Fruit fly (Drosophila melanogaster) whole organism, embryonic: ENCODE results near the gene CstF50.

ENCODE experiments used
- CG1024 ChIP-seq: fragments of 200-800 bp; sonication (Bioruptor generic); IDR thresholded peaks from 2 replicates; pipeline ENCODE4 v1.3.6; 2022; ENCODE audit warnings: missing biosample characterization, missing genetic modification characterization
- CG11504 ChIP-seq: fragments of 200-800 bp; sonication (Bioruptor generic); optimal IDR thresholded peaks from 3 replicates; lab custom pipeline; 2019; ENCODE audit warnings: missing biosample characterization, mild to moderate bottlenecking, missing genetic modification characterization, moderate library complexity
- CG12659 ChIP-seq: fragments of 200-800 bp; sonication (Bioruptor generic); optimal IDR thresholded peaks from 3 replicates; lab custom pipeline; 2017; ENCODE audit warnings: mild to moderate bottlenecking, missing biosample characterization, missing genetic modification reagents, missing genetic modification characterization
- CG12744 ChIP-seq: fragments of 200-800 bp; sonication (Bioruptor generic); optimal IDR thresholded peaks from 2 replicates; lab custom pipeline; 2016; ENCODE audit warnings: missing biosample characterization, missing genetic modification characterization
- CG12769 ChIP-seq: fragments of 200-800 bp; sonication (Bioruptor generic); optimal IDR thresholded peaks from 2 replicates; lab custom pipeline; 2019; ENCODE audit warnings: missing biosample characterization, mild to moderate bottlenecking, missing genetic modification characterization, moderate library complexity
- CG14014 ChIP-seq: fragments of 200-800 bp; sonication (Bioruptor generic); IDR thresholded peaks from 2 replicates; pipeline ENCODE4 v1.3.6; 2022; ENCODE audit warnings: missing biosample characterization, missing genetic modification characterization
- CG14860 ChIP-seq: fragments of 200-800 bp; sonication (Bioruptor generic); IDR thresholded peaks from 3 replicates; pipeline ENCODE4 v1.3.6; 2022; ENCODE audit warnings: missing biosample characterization, missing genetic modification characterization; ENCODE audit not compliant: partially characterized antibody
- CG15269 ChIP-seq: fragments of 200-800 bp; sonication (Bioruptor generic); optimal IDR thresholded peaks from 2 replicates; lab custom pipeline; 2018; ENCODE audit warnings: missing biosample characterization, mild to moderate bottlenecking, missing genetic modification characterization, moderate library complexity
- CG1529 ChIP-seq: fragments of 200-800 bp; sonication (Bioruptor generic); optimal IDR thresholded peaks from 3 replicates; lab custom pipeline; 2018; ENCODE audit warnings: missing biosample characterization, missing genetic modification characterization
- CG16863 ChIP-seq: fragments of 200-800 bp; sonication (Bioruptor generic); optimal IDR thresholded peaks from 3 replicates; lab custom pipeline; 2016; ENCODE audit warnings: missing biosample characterization, missing genetic modification characterization
- CG17328 ChIP-seq: fragments of 200-800 bp; sonication (Bioruptor generic); IDR thresholded peaks from 2 replicates; pipeline ENCODE4 v1.3.6; 2022; ENCODE audit warnings: missing biosample characterization, missing genetic modification characterization
- CG17612 ChIP-seq: fragments of 200-800 bp; sonication (Bioruptor generic); IDR thresholded peaks from 2 replicates; pipeline ENCODE4 v1.3.6; 2022; ENCODE audit warnings: missing biosample characterization, missing genetic modification characterization
- CG30403 ChIP-seq: fragments of 200-800 bp; sonication (Bioruptor generic); optimal IDR thresholded peaks from 3 replicates; lab custom pipeline; 2016; ENCODE audit warnings: missing biosample characterization, missing genetic modification characterization
- CG3726 ChIP-seq: fragments of 200-800 bp; sonication (Bioruptor generic); IDR thresholded peaks from 3 replicates; pipeline ENCODE4, ENCODE4 v1.3.6; 2022; ENCODE audit warnings: missing biosample characterization, missing genetic modification characterization
- CG5953 ChIP-seq: fragments of 200-800 bp; sonication (Bioruptor generic); IDR thresholded peaks from 2 replicates; pipeline ENCODE4 v1.3.6; 2022; ENCODE audit warnings: missing biosample characterization, missing genetic modification characterization
- CG6175 ChIP-seq: fragments of 200-800 bp; sonication (Bioruptor generic); IDR thresholded peaks from 3 replicates; pipeline ENCODE4 v1.3.6; 2022; ENCODE audit warnings: missing biosample characterization, missing genetic modification characterization
- CG7928 ChIP-seq: fragments of 200-800 bp; sonication (Bioruptor generic); optimal IDR thresholded peaks from 2 replicates; lab custom pipeline; 2017; ENCODE audit warnings: missing biosample characterization, mild to moderate bottlenecking, missing genetic modification characterization
- CG8089 ChIP-seq: fragments of 200-800 bp; sonication (Bioruptor generic); optimal IDR thresholded peaks from 3 replicates; lab custom pipeline; 2016; ENCODE audit warnings: missing biosample characterization, missing genetic modification characterization
- CG9727 ChIP-seq: fragments of 200-800 bp; sonication (Bioruptor generic); optimal IDR thresholded peaks from 3 replicates; lab custom pipeline; 2017; ENCODE audit warnings: missing biosample characterization, mild to moderate bottlenecking, missing genetic modification characterization
- CG9817 ChIP-seq: fragments of 200-800 bp; sonication (Bioruptor generic); optimal IDR thresholded peaks from 2 replicates; lab custom pipeline; 2018; ENCODE audit warnings: missing biosample characterization, mild to moderate bottlenecking, missing genetic modification characterization, moderate library complexity
- Camta ChIP-seq: fragments of 200-800 bp; sonication (Bioruptor generic); optimal IDR thresholded peaks from 2 replicates; lab custom pipeline; 2016; ENCODE audit warnings: missing biosample characterization, missing genetic modification characterization
- Dfd ChIP-seq, 2 experiments: fragments of >200 bp; optimal IDR thresholded peaks; 2 replicates each; lab custom pipeline; 2017; ENCODE audit warnings: missing biosample characterization in 2 of 2, missing genetic modification characterization in 2 of 2
- Eip74EF ChIP-seq, 2 experiments: fragments of 200-800 bp in 1 of 2; fragments of >200 bp in 1 of 2; sonication (Bioruptor generic) in 1 of 2; optimal IDR thresholded peaks; 2 replicates each; lab custom pipeline; 2017 to 2019; ENCODE audit warnings: missing biosample characterization in 2 of 2, missing genetic modification characterization in 2 of 2, mild to moderate bottlenecking in 1 of 2, moderate library complexity in 1 of 2
- HLH54F ChIP-seq: fragments of 200-800 bp; sonication (Bioruptor generic); optimal IDR thresholded peaks from 3 replicates; lab custom pipeline; 2016; ENCODE audit warnings: missing biosample characterization, missing genetic modification characterization
- Hmr ChIP-seq: fragments of 200-800 bp; sonication (Bioruptor generic); optimal IDR thresholded peaks from 3 replicates; lab custom pipeline; 2017; ENCODE audit warnings: mild to moderate bottlenecking, missing biosample characterization, missing genetic modification reagents, missing genetic modification characterization
- MESR4 ChIP-seq: fragments of 200-800 bp; sonication (Bioruptor generic); optimal IDR thresholded peaks from 2 replicates; lab custom pipeline; 2018; ENCODE audit warnings: missing biosample characterization, mild to moderate bottlenecking, missing genetic modification characterization, moderate library complexity
- Rx ChIP-seq: fragments of 200-800 bp; sonication (Bioruptor generic); IDR thresholded peaks from 2 replicates; pipeline ENCODE4 v1.3.6; 2022; ENCODE audit warnings: missing biosample characterization, missing genetic modification characterization
- Sin3A ChIP-seq: fragments of >200 bp; optimal IDR thresholded peaks from 2 replicates; lab custom pipeline; 2018
- Sox100B ChIP-seq: fragments of 200-800 bp; sonication (Bioruptor generic); optimal IDR thresholded peaks from 3 replicates; lab custom pipeline; 2018; ENCODE audit warnings: missing biosample characterization, mild to moderate bottlenecking, missing genetic modification characterization
- ac ChIP-seq: fragments of 200-800 bp; sonication (Bioruptor generic); optimal IDR thresholded peaks from 3 replicates; lab custom pipeline; 2017; ENCODE audit warnings: missing biosample characterization, mild to moderate bottlenecking, missing genetic modification characterization
- ash1 ChIP-seq: fragments of 200-800 bp; sonication (Bioruptor generic); optimal IDR thresholded peaks from 2 replicates; lab custom pipeline; 2018; ENCODE audit warnings: missing biosample characterization, mild to moderate bottlenecking, missing genetic modification characterization
- ato ChIP-seq: fragments of 200-800 bp; sonication (Bioruptor generic); IDR thresholded peaks from 2 replicates; pipeline ENCODE4 v1.3.6; 2022; ENCODE audit warnings: missing biosample characterization, missing genetic modification characterization; ENCODE audit not compliant: partially characterized antibody
- bigmax ChIP-seq: fragments of 200-800 bp; sonication (Bioruptor generic); optimal IDR thresholded peaks from 2 replicates; lab custom pipeline; 2018; ENCODE audit warnings: missing biosample characterization, mild to moderate bottlenecking, missing genetic modification characterization
- cato ChIP-seq: fragments of 200-800 bp; sonication (Bioruptor generic); optimal IDR thresholded peaks from 2 replicates; lab custom pipeline; 2016; ENCODE audit warnings: missing biosample characterization, missing genetic modification characterization, borderline replicate concordance
- gce ChIP-seq: fragments of 200-800 bp; sonication (Bioruptor generic); IDR thresholded peaks from 3 replicates; pipeline ENCODE4 v1.3.6; 2022; ENCODE audit warnings: missing biosample characterization, missing genetic modification characterization
- gfzf ChIP-seq: fragments of 200-800 bp; sonication (Bioruptor generic); optimal IDR thresholded peaks from 2 replicates; lab custom pipeline; 2016; ENCODE audit warnings: missing biosample characterization, mild to moderate bottlenecking, missing genetic modification characterization, moderate library complexity
- gsb-n ChIP-seq: fragments of 200-800 bp; sonication (Bioruptor generic); optimal IDR thresholded peaks from 3 replicates; lab custom pipeline; 2018; ENCODE audit warnings: missing biosample characterization, mild to moderate bottlenecking, missing genetic modification characterization
- knrl ChIP-seq: fragments of 200-800 bp; sonication (Bioruptor generic); IDR thresholded peaks from 3 replicates; pipeline ENCODE4 v1.3.6; 2022; ENCODE audit warnings: missing biosample characterization, missing genetic modification characterization; ENCODE audit not compliant: partially characterized antibody
- lov ChIP-seq, 2 experiments: fragments of 200-800 bp in 1 of 2; fragments of >200 bp in 1 of 2; sonication (Bioruptor generic) in 1 of 2; IDR thresholded peaks in 1 of 2; optimal IDR thresholded peaks in 1 of 2; 2 replicates in 1 of 2; 3 replicates in 1 of 2; pipeline versions ENCODE4 v1.3.6 to Lab custom; 2017 to 2022; ENCODE audit warnings: missing biosample characterization in 1 of 2, missing genetic modification characterization in 1 of 2
- mam ChIP-seq: fragments of 200-800 bp; sonication (Bioruptor generic); optimal IDR thresholded peaks from 3 replicates; lab custom pipeline; 2016; ENCODE audit warnings: missing biosample characterization, missing genetic modification characterization
- nerfin-2 ChIP-seq: fragments of 200-800 bp; sonication (Bioruptor generic); IDR thresholded peaks from 2 replicates; pipeline ENCODE4 v1.3.6; 2022; ENCODE audit warnings: missing biosample characterization, missing genetic modification characterization; ENCODE audit not compliant: partially characterized antibody
- nom ChIP-seq: fragments of 200-800 bp; sonication (Bioruptor generic); optimal IDR thresholded peaks from 2 replicates; lab custom pipeline; 2017; ENCODE audit warnings: missing biosample characterization, missing genetic modification characterization, mild to moderate bottlenecking, moderate library complexity, missing genetic modification reagents
- onecut ChIP-seq: fragments of 200-800 bp; sonication (Bioruptor generic); IDR thresholded peaks from 2 replicates; pipeline ENCODE4 v1.3.6; 2022; ENCODE audit warnings: missing biosample characterization, missing genetic modification characterization
- pfk ChIP-seq: fragments of 200-800 bp; sonication (Bioruptor generic); optimal IDR thresholded peaks from 2 replicates; lab custom pipeline; 2018; ENCODE audit warnings: missing biosample characterization, mild to moderate bottlenecking, missing genetic modification characterization, moderate library complexity
- phol ChIP-seq: fragments of 200-800 bp; sonication (Bioruptor generic); optimal IDR thresholded peaks from 3 replicates; lab custom pipeline; 2018; ENCODE audit warnings: missing biosample characterization, mild to moderate bottlenecking, missing genetic modification characterization, moderate library complexity
- pros ChIP-seq: fragments of 200-800 bp; sonication (Bioruptor generic); optimal IDR thresholded peaks from 3 replicates; lab custom pipeline; 2019; ENCODE audit warnings: missing biosample characterization, mild to moderate bottlenecking, missing genetic modification characterization, moderate library complexity
- sc ChIP-seq, 3 experiments: fragments of >200 bp in 2 of 3; fragments of 200-800 bp in 1 of 3; sonication (Bioruptor generic) in 1 of 3; optimal IDR thresholded peaks; 2 replicates in 2 of 3; 3 replicates in 1 of 3; lab custom pipeline; 2017; ENCODE audit warnings: mild to moderate bottlenecking in 1 of 3, missing biosample characterization in 1 of 3, missing genetic modification characterization in 1 of 3, missing genetic modification reagents in 1 of 3
- vnd ChIP-seq: fragments of 200-800 bp; sonication (Bioruptor generic); IDR thresholded peaks from 3 replicates; pipeline ENCODE4 v1.3.6; 2022; ENCODE audit warnings: missing biosample characterization, missing genetic modification characterization; ENCODE audit not compliant: partially characterized antibody

CstF50 gene

DNA sequence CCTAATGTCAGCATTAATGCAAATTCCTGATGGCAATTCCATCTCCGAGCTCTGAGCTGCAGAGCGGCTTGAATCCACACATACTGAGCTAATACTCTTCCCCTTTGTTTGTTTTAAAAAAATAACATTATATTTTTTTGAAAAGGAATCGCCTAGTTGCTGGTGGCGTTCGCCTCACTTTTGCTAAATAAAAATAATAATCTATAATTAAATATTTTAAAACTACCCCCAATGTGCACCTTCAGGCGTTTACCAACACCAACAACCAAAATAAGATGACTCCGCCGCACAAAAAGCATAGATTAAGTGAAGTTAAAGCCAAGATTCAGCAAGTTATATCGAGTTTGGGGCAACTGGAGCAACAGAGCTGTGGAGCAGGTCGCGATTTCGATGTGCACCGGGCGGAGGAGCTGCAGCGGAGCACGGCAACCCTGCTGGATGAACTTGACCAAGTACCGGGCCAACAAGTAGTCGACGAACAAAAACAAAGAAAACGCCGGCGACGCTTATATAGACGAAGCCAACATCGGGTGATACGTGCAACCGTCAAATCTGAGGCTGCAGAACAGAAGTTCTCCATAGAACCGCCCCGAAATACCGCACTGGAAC lies 7.4 kb upstream of the CstF50 start, which contains the start of gene CG1896 (continued):
- no peak for TF ChIP-seq lov (optimal IDR thresholded peaks at IDR 0.05; lab: Kevin White, UChicago)
- no peak for TF ChIP-seq lov (GFP tag; IDR thresholded peaks at IDR 0.05; lab: Robert Waterston, UW)
- no peak for TF ChIP-seq ac (GFP tag; lab: Kevin White, UChicago)
- no peak for TF ChIP-seq Camta (GFP tag; lab: Kevin White, UChicago)
- TF ChIP-seq cato (GFP tag; lab: Kevin White, UChicago): no peak
- no peak for TF ChIP-seq CG17612 (GFP tag; lab: Robert Waterston, UW)
- no peak for TF ChIP-seq gsb-n (tag; lab: Kevin White, UChicago)
- TF ChIP-seq Sin3A (lab: Kevin White, UChicago): no peak
- TF ChIP-seq Hmr (GFP tag; lab: Kevin White, UChicago): peak; percentile 13
- TF ChIP-seq CG1024 (GFP tag; lab: Robert Waterston, UW): 0 out of 2 replicates have a peak, but pooled peaks have one; percentile 29
- no peak for TF ChIP-seq ash1 (GFP tag; lab: Kevin White, UChicago)
- no peak for TF ChIP-seq CG8089 (GFP tag; lab: Kevin White, UChicago)
- TF ChIP-seq CG14014 (GFP tag; lab: Robert Waterston, UW): 0 out of 2 replicates have a peak, but pooled peaks have one; percentile 13
- no peak for TF ChIP-seq CG7928 (GFP tag; lab: Kevin White, UChicago)
- TF ChIP-seq ato (GFP tag; lab: Robert Waterston, UW): no peak
- no peak for TF ChIP-seq CG1529 (GFP tag; lab: Kevin White, UChicago)
- TF ChIP-seq Dfd (GFP tag; optimal IDR thresholded peaks at IDR 0.05; lab: Kevin White, UChicago): no peak
- TF ChIP-seq CG12744 (GFP tag; lab: Kevin White, UChicago): no peak
- TF ChIP-seq Eip74EF (GFP tag; optimal IDR thresholded peaks at IDR 0.05; lab: Kevin White, UChicago): no peak
- 0 out of 2 replicates have a peak, but pooled peaks have one; percentile 16 for TF ChIP-seq onecut (GFP tag; lab: Robert Waterston, UW)
- TF ChIP-seq Sox100B (GFP tag; lab: Kevin White, UChicago): no peak
- TF ChIP-seq Rx: 0 out of 2 replicates have a peak, but pooled peaks have one; percentile 25
- TF ChIP-seq pfk (GFP tag; lab: Kevin White, UChicago): no peak
- TF ChIP-seq gfzf: no peak
- no peak for TF ChIP-seq nom (GFP tag; lab: Kevin White, UChicago)
- no peak for TF ChIP-seq nerfin-2 (GFP tag; lab: Robert Waterston, UW)
- peak; percentile 8 for TF ChIP-seq mam
- no peak for TF ChIP-seq CG9817 (tag; lab: Kevin White, UChicago)
- peak; percentile 53 for TF ChIP-seq phol (tag; lab: Kevin White, UChicago)
- no peak for TF ChIP-seq CG16863 (GFP tag; lab: Kevin White, UChicago)
- TF ChIP-seq CG15269 (tag; lab: Kevin White, UChicago): peak; percentile 36
- no peak for TF ChIP-seq CG12769 (tag; lab: Kevin White, UChicago)
- no peak for TF ChIP-seq CG14860 (GFP tag; lab: Robert Waterston, UW)
- TF ChIP-seq CG6175 (GFP tag; lab: Robert Waterston, UW): no peak
- TF ChIP-seq CG30403: peak; percentile 45
- TF ChIP-seq CG11504 (tag; lab: Kevin White, UChicago): no peak
- TF ChIP-seq CG3726 (GFP tag; lab: Robert Waterston, UW): no peak
- TF ChIP-seq CG5953 (GFP tag; lab: Robert Waterston, UW): no peak
- no peak for TF ChIP-seq vnd (GFP tag; lab: Robert Waterston, UW)
- TF ChIP-seq CG9727: peak; percentile 55
- no peak for TF ChIP-seq HLH54F (GFP tag; lab: Kevin White, UChicago)
- TF ChIP-seq knrl (GFP tag; lab: Robert Waterston, UW): no peak
- peak; percentile 45 for TF ChIP-seq MESR4 (GFP tag; lab: Kevin White, UChicago)
- peak; percentile 63 for TF ChIP-seq CG17328 (GFP tag; lab: Robert Waterston, UW)
- 0 out of 3 replicates have a peak, but pooled peaks have one; percentile 21 for TF ChIP-seq gce (GFP tag; lab: Robert Waterston, UW)
- TF ChIP-seq CG12659 (GFP tag; lab: Kevin White, UChicago): peak; percentile 48
- no peak for TF ChIP-seq pros
- TF ChIP-seq sc (optimal IDR thresholded peaks at IDR 0.05; lab: Kevin White, UChicago): no peak
- TF ChIP-seq sc (GFP tag; optimal IDR thresholded peaks at IDR 0.05; lab: Kevin White, UChicago): no peak
- no peak for TF ChIP-seq bigmax (GFP tag; lab: Kevin White, UChicago)
